Fruit fly (Drosophila melanogaster): ENCODE results near the gene PolG1.
A peak's percentile ranks its signal among the peaks of the same experiment; 100 is the strongest.

DNA sequence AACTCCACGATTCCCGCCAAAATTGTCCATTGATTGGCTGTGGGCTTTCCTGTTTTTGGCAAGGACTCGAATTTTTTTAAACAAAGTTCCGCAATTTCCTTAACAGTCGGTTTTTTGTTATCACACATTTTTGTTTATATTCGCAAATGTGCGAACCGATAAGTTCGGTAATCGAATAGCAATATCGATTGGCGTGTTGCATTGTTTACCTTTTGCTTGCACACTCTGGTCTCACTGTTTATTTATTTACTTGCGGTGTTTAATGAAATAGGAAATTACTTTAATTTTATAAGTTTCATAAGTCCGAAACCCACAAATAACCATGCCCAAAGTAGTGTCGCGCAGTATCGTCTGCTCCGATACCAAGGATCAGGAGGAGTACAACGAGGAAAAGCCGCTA lies 16.2 kb downstream of the PolG1 start, which contains the start of the genes Adat1 and CG16865:
- no peak for TF ChIP-seq CG7101 (tag; optimal IDR thresholded peaks at IDR 0.05)
- TF ChIP-seq kay (GFP tag; ENCODE audit: borderline replicate concordance) = no peak
- TF ChIP-seq CG7045 (GFP tag; optimal IDR thresholded peaks at IDR 0.05) = no peak
- TF ChIP-seq CG1620 (GFP tag; optimal IDR thresholded peaks at IDR 0.05) = no peak
- peak; percentile 23 for TF ChIP-seq Mnt (GFP tag; optimal IDR thresholded peaks at IDR 0.05)
- TF ChIP-seq tj (GFP tag; optimal IDR thresholded peaks at IDR 0.05) = no peak
- peak; percentile 13 for TF ChIP-seq bab1 (GFP tag; optimal IDR thresholded peaks at IDR 0.05)
- no peak for TF ChIP-seq Clk (GFP tag; optimal IDR thresholded peaks at IDR 0.05)
- no peak for TF ChIP-seq cnc (optimal IDR thresholded peaks at IDR 0.05)
- no peak for TF ChIP-seq CG33017 (tag; optimal IDR thresholded peaks at IDR 0.05)
- no peak for TF ChIP-seq pad (GFP tag; optimal IDR thresholded peaks at IDR 0.05)
- TF ChIP-seq toe (GFP tag; optimal IDR thresholded peaks at IDR 0.05) = no peak
- no peak for TF ChIP-seq CG5204 (GFP tag; optimal IDR thresholded peaks at IDR 0.05)
- TF ChIP-seq cic (GFP tag; optimal IDR thresholded peaks at IDR 0.05) = peak; percentile 22
